Worm (Caenorhabditis elegans): Measurements from ENCODE around the gene F23D12.11.

ce11 chrX:14464513-14464912, 40.0 kb upstream of the F23D12.11 start, which contains the start of gene M163.7:
- TF ChIP-seq che-1 (tag; optimal IDR thresholded peaks at IDR 0.05) (no peak), nfya-1 (tag; optimal IDR thresholded peaks at IDR 0.05) (no peak), unc-3 (GFP tag; conservative IDR thresholded peaks at IDR 0.05) (no peak), unc-3 (tag; optimal IDR thresholded peaks at IDR 0.05) (no peak), nhr-11 (tag; optimal IDR thresholded peaks at IDR 0.05) (no peak), ceh-6 (GFP tag; optimal IDR thresholded peaks at IDR 0.05) (no peak), eyg-1 (tag; optimal IDR thresholded peaks at IDR 0.05) (no peak), unc-86 (tag; optimal IDR thresholded peaks at IDR 0.05) (no peak), tbx-2 (tag; optimal IDR thresholded peaks at IDR 0.05) (no peak), mec-3 (tag; optimal IDR thresholded peaks at IDR 0.05; ENCODE audit: borderline replicate concordance) (no peak)
